Worm (Caenorhabditis elegans) whole organism, L3 larva: ENCODE measurements around the gene ugt-7.

ENCODE experiments used
- R02D3.7 ChIP-seq: fragments of 150-350 bp; optimal IDR thresholded peaks from 2 replicates; lab custom pipeline; 2014; ENCODE audit warnings: missing biosample characterization, missing genetic modification characterization
- aly-2 ChIP-seq: fragments of 150-350 bp; optimal IDR thresholded peaks from 2 replicates; lab custom pipeline; 2014; ENCODE audit warnings: missing biosample characterization, missing genetic modification characterization
- ama-1 ChIP-seq: fragments of 150-350 bp; optimal IDR thresholded peaks from 2 replicates; lab custom pipeline; 2018
- ceh-16 ChIP-seq: sonication (generic microtip); optimal IDR thresholded peaks from 2 replicates; lab custom pipeline; 2017; ENCODE audit warnings: missing biosample characterization, missing genetic modification characterization
- ceh-9 ChIP-seq: sonication (generic microtip); optimal IDR thresholded peaks from 2 replicates; lab custom pipeline; 2018; ENCODE audit warnings: missing biosample characterization, missing genetic modification characterization
- daf-12 ChIP-seq: fragments of 150-350 bp; optimal IDR thresholded peaks from 2 replicates; lab custom pipeline; 2014; ENCODE audit warnings: missing biosample characterization, missing genetic modification reagents, missing genetic modification characterization
- egl-5 ChIP-seq: fragments of 150-350 bp; optimal IDR thresholded peaks from 2 replicates; lab custom pipeline; 2017; ENCODE audit warnings: missing biosample characterization, missing genetic modification reagents, missing genetic modification characterization, inconsistent platforms
- elt-1 ChIP-seq: fragments of 150-350 bp; optimal IDR thresholded peaks from 2 replicates; lab custom pipeline; 2014; ENCODE audit warnings: missing biosample characterization, missing genetic modification characterization
- elt-2 ChIP-seq: sonication (generic microtip); optimal IDR thresholded peaks from 2 replicates; lab custom pipeline; 2016; ENCODE audit warnings: missing genetic modification reagents, mild to moderate bottlenecking, missing genetic modification characterization, missing compliant biosample characterization
- elt-3 ChIP-seq, 3 experiments: fragments of 150-350 bp in 1 of 3; sonication (generic microtip) in 2 of 3; optimal IDR thresholded peaks; 2 replicates in 2 of 3; 4 replicates in 1 of 3; lab custom pipeline; 2014 to 2017; ENCODE audit warnings: missing biosample characterization in 3 of 3, missing genetic modification characterization in 3 of 3
- eor-1 ChIP-seq, 2 experiments: fragments of 150-350 bp; optimal IDR thresholded peaks; 2 replicates each; lab custom pipeline; 2014 to 2018; ENCODE audit warnings: missing biosample characterization in 2 of 2, missing genetic modification characterization in 2 of 2
- fkh-2 ChIP-seq: fragments of 150-350 bp; optimal IDR thresholded peaks from 2 replicates; lab custom pipeline; 2014; ENCODE audit warnings: missing biosample characterization, missing genetic modification reagents, missing genetic modification characterization
- fos-1 ChIP-seq: fragments of 150-350 bp; optimal IDR thresholded peaks from 2 replicates; lab custom pipeline; 2014; ENCODE audit warnings: missing biosample characterization, missing genetic modification characterization
- hmg-11 ChIP-seq: sonication (generic microtip); optimal IDR thresholded peaks from 2 replicates; lab custom pipeline; 2016; ENCODE audit warnings: missing genetic modification characterization, missing compliant biosample characterization
- lin-15B ChIP-seq: fragments of 150-350 bp; optimal IDR thresholded peaks from 2 replicates; lab custom pipeline; 2014; ENCODE audit warnings: missing biosample characterization, missing genetic modification characterization
- lin-39 ChIP-seq: fragments of 150-350 bp; optimal IDR thresholded peaks from 2 replicates; lab custom pipeline; 2018; ENCODE audit warnings: missing biosample characterization, missing genetic modification reagents, missing genetic modification characterization
- lsy-12 ChIP-seq: sonication (generic microtip); optimal IDR thresholded peaks from 2 replicates; lab custom pipeline; 2016; ENCODE audit warnings: mild to moderate bottlenecking, missing genetic modification characterization, missing compliant biosample characterization
- mdl-1 ChIP-seq: fragments of 150-350 bp; optimal IDR thresholded peaks from 2 replicates; lab custom pipeline; 2014; ENCODE audit warnings: missing biosample characterization, missing genetic modification characterization
- mml-1 ChIP-seq: fragments of 150-350 bp; sonication (generic microtip); optimal IDR thresholded peaks from 3 replicates; lab custom pipeline; 2014; ENCODE audit warnings: missing biosample characterization, missing genetic modification characterization
- nhr-11 ChIP-seq: fragments of 150-350 bp; optimal IDR thresholded peaks from 2 replicates; lab custom pipeline; 2014; ENCODE audit warnings: missing biosample characterization, missing genetic modification characterization
- nhr-12 ChIP-seq: fragments of 150-350 bp; optimal IDR thresholded peaks from 2 replicates; lab custom pipeline; 2014; ENCODE audit warnings: missing biosample characterization, missing genetic modification characterization
- nhr-23 ChIP-seq: fragments of 150-350 bp; optimal IDR thresholded peaks from 2 replicates; lab custom pipeline; 2014; ENCODE audit warnings: missing biosample characterization, missing genetic modification reagents, missing genetic modification characterization
- nhr-237 ChIP-seq: fragments of 150-350 bp; optimal IDR thresholded peaks from 2 replicates; lab custom pipeline; 2014; ENCODE audit warnings: missing biosample characterization, missing genetic modification characterization
- nhr-28 ChIP-seq: fragments of 150-350 bp; optimal IDR thresholded peaks from 2 replicates; lab custom pipeline; 2014; ENCODE audit warnings: missing biosample characterization, missing genetic modification characterization
- nhr-43 ChIP-seq: sonication (generic microtip); optimal IDR thresholded peaks from 2 replicates; lab custom pipeline; 2016; ENCODE audit warnings: mild to moderate bottlenecking, missing genetic modification characterization, missing compliant biosample characterization; ENCODE audit not compliant: poor library complexity, severe bottlenecking
- nhr-67 ChIP-seq: fragments of 150-350 bp; optimal IDR thresholded peaks from 2 replicates; lab custom pipeline; 2014; ENCODE audit warnings: missing biosample characterization, missing genetic modification characterization
- nhr-76 ChIP-seq: fragments of 150-350 bp; sonication (generic microtip); optimal IDR thresholded peaks from 5 replicates; lab custom pipeline; 2014; ENCODE audit warnings: missing biosample characterization, missing genetic modification characterization
- nhr-77 ChIP-seq: fragments of 150-350 bp; optimal IDR thresholded peaks from 2 replicates; lab custom pipeline; 2014; ENCODE audit warnings: missing biosample characterization, missing genetic modification characterization
- pha-4 ChIP-seq: fragments of 150-350 bp; optimal IDR thresholded peaks from 2 replicates; lab custom pipeline; 2014; ENCODE audit warnings: missing biosample characterization, missing genetic modification reagents, missing genetic modification characterization
- pqm-1 ChIP-seq: fragments of 150-350 bp; optimal IDR thresholded peaks from 2 replicates; lab custom pipeline; 2017; ENCODE audit warnings: missing biosample characterization, missing genetic modification characterization, inconsistent platforms
- skn-1 ChIP-seq: fragments of 150-350 bp; optimal IDR thresholded peaks from 2 replicates; lab custom pipeline; 2014; ENCODE audit warnings: missing biosample characterization, missing genetic modification characterization
- tbx-2 ChIP-seq: sonication (generic microtip); optimal IDR thresholded peaks from 2 replicates; lab custom pipeline; 2016; ENCODE audit warnings: mild to moderate bottlenecking, missing genetic modification characterization, missing compliant biosample characterization
- unc-39 ChIP-seq: sonication (generic microtip); optimal IDR thresholded peaks from 4 replicates; lab custom pipeline; 2017; ENCODE audit warnings: missing biosample characterization, missing genetic modification characterization
- zag-1 ChIP-seq: fragments of 150-350 bp; optimal IDR thresholded peaks from 2 replicates; lab custom pipeline; 2014; ENCODE audit warnings: missing biosample characterization, missing genetic modification characterization
- ztf-11 ChIP-seq: fragments of 150-350 bp; optimal IDR thresholded peaks from 2 replicates; lab custom pipeline; 2014; ENCODE audit warnings: missing biosample characterization, missing genetic modification characterization
- ztf-4 ChIP-seq: fragments of 150-350 bp; optimal IDR thresholded peaks from 2 replicates; lab custom pipeline; 2014; ENCODE audit warnings: missing biosample characterization, missing genetic modification characterization

ugt-7 gene

DNA sequence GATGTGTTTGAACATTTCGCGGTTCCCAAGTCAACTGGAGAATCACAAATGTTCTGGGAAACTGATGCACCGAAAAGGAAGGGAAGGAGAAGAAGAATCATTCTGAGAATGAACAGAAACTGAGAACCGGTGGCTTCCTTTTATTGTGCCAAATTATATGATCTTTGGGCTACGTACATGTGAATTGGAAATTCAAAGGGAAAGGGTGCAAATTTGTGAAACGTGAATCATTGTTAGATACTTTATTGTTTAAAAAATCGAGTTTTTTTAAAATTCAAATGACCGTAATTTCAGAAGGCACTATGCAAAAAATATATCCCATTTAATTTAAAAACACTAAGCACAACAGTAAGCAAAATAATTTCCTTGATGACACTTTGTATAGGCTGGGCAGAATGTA, 34.7 kb upstream of the ugt-7 start, which contains the start of gene K11D12.6:
Gene K11D12.6 (minus strand): TSS at position 101 of the 400 bp plus-strand sequence.
- TF ChIP-seq nhr-28 (tag; lab: Kevin White, UChicago) (no peak), nhr-23 (tag; lab: Kevin White, UChicago) (no peak), mdl-1 (tag; lab: Kevin White, UChicago) (no peak), nhr-76 (tag; lab: Kevin White, UChicago) (no peak), mml-1 (tag; lab: Kevin White, UChicago) (no peak), unc-39 (tag; lab: Kevin White, UChicago) (no peak), elt-1 (tag; lab: Kevin White, UChicago) (no peak), lin-15B (no peak), zag-1 (tag; lab: Kevin White, UChicago) (no peak), aly-2 (no peak)

DNA sequence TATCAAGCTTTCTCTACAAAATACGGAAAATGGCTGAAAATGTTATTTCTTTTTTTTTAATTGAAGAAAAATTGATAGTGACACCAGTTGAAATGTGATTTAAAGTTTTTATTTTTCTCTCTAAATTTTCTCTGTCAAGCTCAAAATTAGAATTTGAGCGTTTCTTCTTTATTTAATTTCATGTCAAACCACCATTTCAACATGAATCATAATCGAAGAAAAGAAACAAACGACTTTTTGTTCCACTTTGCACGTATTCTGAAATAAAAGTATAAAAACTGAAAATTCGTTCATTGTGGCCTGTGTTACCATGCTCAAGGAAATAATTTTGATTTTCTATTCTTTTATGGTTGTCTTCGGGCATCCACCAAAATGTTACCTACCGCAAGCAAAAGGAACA, 32.7 kb upstream of the ugt-7 start, which contains the start of gene K11D12.13:
Gene K11D12.13 (plus strand): TSS at position 301 of the 400 bp plus-strand sequence.
- no peak for TF ChIP-seq nhr-76 (tag; lab: Kevin White, UChicago)
- no peak for TF ChIP-seq fkh-2 (tag; lab: Kevin White, UChicago)
- no peak for TF ChIP-seq elt-3 (tag; optimal IDR thresholded peaks at IDR 0.05; lab: Kevin White, UChicago)
- no peak for TF ChIP-seq hmg-11 (tag; lab: Kevin White, UChicago)
- no peak for TF ChIP-seq skn-1 (tag; lab: Kevin White, UChicago)
- no peak for TF ChIP-seq pqm-1 (tag; lab: Kevin White, UChicago)
- no peak for TF ChIP-seq nhr-23 (tag; lab: Kevin White, UChicago)

- TF ChIP-seq ceh-9 (tag; lab: Kevin White, UChicago) (no peak), skn-1 (tag; lab: Kevin White, UChicago) (no peak), lin-39 (tag; lab: Kevin White, UChicago) (peak; percentile 0), eor-1 (tag; optimal IDR thresholded peaks at IDR 0.05; lab: Kevin White, UChicago) (no peak), elt-2 (tag; lab: Kevin White, UChicago) (peak; percentile 48), nhr-23 (tag; lab: Kevin White, UChicago) (peak; percentile 42), lsy-12 (no peak), unc-39 (tag; lab: Kevin White, UChicago) (no peak), nhr-67 (no peak), elt-3 (tag; optimal IDR thresholded peaks at IDR 0.05; lab: Kevin White, UChicago) (no peak), nhr-77 (tag; lab: Kevin White, UChicago) (no peak), daf-12 (tag; lab: Kevin White, UChicago) (no peak), mdl-1 (tag; lab: Kevin White, UChicago) (peak; percentile 68), pha-4 (tag; lab: Kevin White, UChicago) (peak; percentile 11), ama-1 (lab: Kevin White, UChicago) (no peak), nhr-12 (tag; lab: Kevin White, UChicago) (no peak), lin-15B (no peak), nhr-28 (tag; lab: Kevin White, UChicago) (no peak), pqm-1 (tag; lab: Kevin White, UChicago) (peak; percentile 41), ztf-11 (tag; lab: Kevin White, UChicago) (no peak), mml-1 (tag; lab: Kevin White, UChicago) (peak; percentile 58), elt-1 (tag; lab: Kevin White, UChicago) (no peak), R02D3.7 (tag; lab: Kevin White, UChicago) (no peak), nhr-43 (tag; lab: Kevin White, UChicago) (no peak), nhr-11 (no peak), aly-2 (no peak)
- TF ChIP-seq, all 47 proteins: peak for 7
Observed at ce11 chrV:5032176-5032575, 31.8 kb upstream of the ugt-7 start.

ce11 chrV:5031764-5032163, 31.4 kb upstream of the ugt-7 start:
- peak; percentile 66 for TF ChIP-seq elt-2 (tag; lab: Kevin White, UChicago)
- TF ChIP-seq elt-1 (tag; lab: Kevin White, UChicago), result no peak
- TF ChIP-seq fos-1 (tag; lab: Kevin White, UChicago), result no peak

DNA sequence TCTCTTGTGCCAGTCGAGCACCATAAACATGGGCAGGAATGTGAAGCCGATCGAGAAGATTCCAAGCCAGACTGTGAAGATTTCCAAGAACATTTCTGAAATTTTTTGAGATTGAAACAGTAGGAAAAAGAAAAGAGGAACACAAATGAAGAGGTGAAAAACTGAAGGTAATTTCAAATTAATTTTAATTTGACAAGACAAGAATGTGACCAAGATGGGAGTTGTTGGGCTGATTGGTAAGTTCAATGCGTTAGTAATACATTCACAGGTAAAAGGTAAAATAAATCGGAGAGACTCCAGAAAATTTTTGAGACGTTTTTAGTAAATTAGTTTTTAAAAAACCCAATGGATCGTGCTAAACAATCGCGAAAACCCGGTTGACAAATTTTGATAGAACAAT, 30.3 kb upstream of the ugt-7 start, which contains the start of gene swt-7:
Gene swt-7 (minus strand): TSS at position 101 of the 400 bp plus-strand sequence.
- TF ChIP-seq nhr-237 (no peak), ceh-16 (tag; lab: Kevin White, UChicago) (no peak), skn-1 (tag; lab: Kevin White, UChicago) (no peak), elt-1 (tag; lab: Kevin White, UChicago) (no peak), fkh-2 (tag; lab: Kevin White, UChicago) (no peak), lsy-12 (no peak), nhr-43 (tag; lab: Kevin White, UChicago) (no peak), R02D3.7 (tag; lab: Kevin White, UChicago) (no peak), ztf-4 (no peak), egl-5 (tag; lab: Kevin White, UChicago) (no peak), tbx-2 (tag; lab: Kevin White, UChicago) (no peak)
